Fruit fly (Drosophila melanogaster): ENCODE results near the gene CG3702.

DNA sequence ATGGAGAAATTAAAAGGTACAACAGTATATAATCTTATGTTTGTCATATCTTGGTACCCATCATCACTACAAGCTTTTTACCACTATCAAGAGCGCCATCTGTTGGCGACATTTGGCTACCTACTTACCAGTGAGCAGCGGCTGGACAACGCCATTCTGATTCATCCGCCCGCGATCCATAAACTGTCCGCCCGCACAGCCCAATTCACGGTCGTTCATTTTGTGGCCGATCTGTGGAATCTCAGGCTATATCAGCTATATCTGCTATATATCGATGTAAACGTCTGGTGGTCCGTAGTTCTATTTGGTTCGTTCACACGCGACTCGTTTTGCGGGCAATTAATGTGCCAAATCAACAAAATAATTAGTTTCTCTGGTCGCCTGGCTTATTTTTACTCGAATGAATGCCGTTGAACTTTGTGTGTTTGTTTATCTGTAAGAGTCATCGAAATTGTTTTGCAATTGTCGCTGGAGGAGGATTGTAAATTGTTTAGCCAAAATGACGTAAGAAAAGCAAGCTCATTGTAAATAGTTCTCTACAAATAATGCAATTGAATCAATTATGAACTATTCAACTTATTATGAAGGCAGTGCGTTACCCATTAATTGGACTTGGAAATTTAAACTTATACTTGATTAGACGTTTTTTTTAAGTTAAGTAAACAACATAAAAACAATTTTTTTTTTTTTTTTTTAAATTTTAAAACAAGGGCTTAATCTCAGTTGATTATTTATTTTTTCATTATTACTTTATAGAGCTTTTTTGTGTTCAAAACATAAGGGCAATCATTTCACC lies 30.4 kb downstream of the CG3702 start:
- TF ChIP-seq psq (GFP tag; optimal IDR thresholded peaks at IDR 0.05) (no peak), N (GFP tag; optimal IDR thresholded peaks at IDR 0.05) (no peak), dsf (GFP tag; optimal IDR thresholded peaks at IDR 0.05; ENCODE audit: borderline replicate concordance) (no peak), h (GFP tag; optimal IDR thresholded peaks at IDR 0.05) (no peak), sage (GFP tag; optimal IDR thresholded peaks at IDR 0.05) (no peak), Hr83 (GFP tag; optimal IDR thresholded peaks at IDR 0.05; ENCODE audit: poor library complexity, severe bottlenecking) (no peak), HLH106 (tag; optimal IDR thresholded peaks at IDR 0.05) (no peak)
